Fruit fly (Drosophila melanogaster) whole organism, embryonic: ENCODE measurements around the gene CG31068.
A peak's percentile ranks its signal among the peaks of the same experiment; 100 is the strongest.

Experiments used
- Atf-2 ChIP-seq: fragments of 200-800 bp; sonication (Bioruptor generic); optimal IDR thresholded peaks from 2 replicates; lab custom pipeline; 2016; ENCODE audit warnings: missing biosample characterization, missing genetic modification characterization
- CG1024 ChIP-seq: fragments of 200-800 bp; sonication (Bioruptor generic); IDR thresholded peaks from 2 replicates; pipeline ENCODE4 v1.3.6; 2022; ENCODE audit warnings: missing biosample characterization, missing genetic modification characterization
- CG31365 ChIP-seq: fragments of 200-800 bp; sonication (Bioruptor generic); optimal IDR thresholded peaks from 2 replicates; lab custom pipeline; 2018; ENCODE audit warnings: missing biosample characterization, mild to moderate bottlenecking, missing genetic modification characterization
- CG3995 ChIP-seq: fragments of 200-800 bp; sonication (Bioruptor generic); optimal IDR thresholded peaks from 3 replicates; lab custom pipeline; 2016; ENCODE audit warnings: missing biosample characterization, missing genetic modification characterization
- CG7372 ChIP-seq: fragments of 200-800 bp; sonication (Bioruptor generic); IDR thresholded peaks from 2 replicates; pipeline ENCODE4 v1.3.6; 2022; ENCODE audit warnings: missing biosample characterization, missing genetic modification characterization
- CoRest ChIP-seq: fragments of 200-800 bp; sonication (Bioruptor generic); optimal IDR thresholded peaks from 3 replicates; lab custom pipeline; 2018; ENCODE audit warnings: missing biosample characterization, mild to moderate bottlenecking, missing genetic modification characterization, moderate library complexity
- Usf ChIP-seq: fragments of 200-800 bp; sonication (Bioruptor generic); optimal IDR thresholded peaks from 2 replicates; lab custom pipeline; 2017; ENCODE audit warnings: missing genotype, missing biosample characterization, missing genetic modification characterization
- insv ChIP-seq, 2 experiments: fragments of 200-800 bp; sonication (Bioruptor generic); optimal IDR thresholded peaks; 3 replicates each; lab custom pipeline; 2016 to 2018; ENCODE audit warnings: missing biosample characterization in 2 of 2, missing genetic modification characterization in 2 of 2

dm6 chr3R:27281022-27281810 lies 47.7 kb downstream of the CG31068 start:
- TF ChIP-seq insv (GFP tag; optimal IDR thresholded peaks at IDR 0.05; lab: Kevin White, UChicago) (peak; percentile 28 to 41), CG7372 (GFP tag; lab: Robert Waterston, UW) (peak; percentile 95), Usf (GFP tag; lab: Kevin White, UChicago) (peak; percentile 92), CG1024 (GFP tag; lab: Robert Waterston, UW) (peak; percentile 86), CoRest (tag; lab: Kevin White, UChicago) (peak; percentile 94), Atf-2 (GFP tag; lab: Kevin White, UChicago) (peak; percentile 94), CG31365 (tag; lab: Kevin White, UChicago) (peak; percentile 87), CG3995 (GFP tag; lab: Kevin White, UChicago) (peak; percentile 75)
